Worm (Caenorhabditis elegans) whole organism, young adult: ENCODE results near the gene K02E11.3.

Experiments used
- C06A6.2 ChIP-seq: fragments of 200-800 bp; sonication (Bioruptor generic); conservative IDR thresholded peaks from 2 replicates; pipeline ENCODE4 v1.3.6; 2022; ENCODE audit warnings: missing genetic modification characterization, missing compliant biosample characterization
- F49E8.2 ChIP-seq: sonication (generic microtip); optimal IDR thresholded peaks from 3 replicates; lab custom pipeline; 2017; ENCODE audit warnings: missing genetic modification characterization, mild to moderate bottlenecking, missing compliant biosample characterization, antibody characterized with exemption, moderate library complexity; ENCODE audit not compliant: insufficient read depth
- K12H6.12 ChIP-seq: fragments of 200-800 bp; sonication (Bioruptor generic); optimal IDR thresholded peaks from 2 replicates; lab custom pipeline; 2018; ENCODE audit warnings: mild to moderate bottlenecking, missing genetic modification characterization, missing compliant biosample characterization
- bed-1 ChIP-seq: fragments of 200-800 bp; sonication (Bioruptor generic); IDR thresholded peaks from 2 replicates; pipeline ENCODE4 v1.3.6; 2022; ENCODE audit warnings: missing genetic modification reagents, missing genetic modification characterization, missing compliant biosample characterization
- cebp-1 ChIP-seq, 2 experiments: fragments of 200-800 bp in 1 of 2; sonication (Bioruptor generic) in 1 of 2; sonication (generic microtip) in 1 of 2; IDR thresholded peaks in 1 of 2; optimal IDR thresholded peaks in 1 of 2; 2 replicates each; pipeline versions ENCODE4 v1.3.6 to Lab custom; 2017 to 2022; ENCODE audit warnings: missing compliant biosample characterization in 2 of 2, missing genetic modification characterization in 2 of 2, mild to moderate bottlenecking in 1 of 2, missing genetic modification reagents in 1 of 2, moderate library complexity in 1 of 2
- chd-7 ChIP-seq: sonication (generic microtip); optimal IDR thresholded peaks from 2 replicates; lab custom pipeline; 2016; ENCODE audit warnings: mild to moderate bottlenecking, missing genetic modification characterization, moderate library complexity, missing compliant biosample characterization
- fkh-3 ChIP-seq: sonication (generic microtip); optimal IDR thresholded peaks from 2 replicates; lab custom pipeline; 2016; ENCODE audit warnings: mild to moderate bottlenecking, missing genetic modification characterization, missing compliant biosample characterization
- let-526 ChIP-seq: fragments of 200-800 bp; sonication (Bioruptor generic); IDR thresholded peaks from 2 replicates; pipeline ENCODE4 v1.3.6; 2022; ENCODE audit warnings: missing genetic modification reagents, missing genetic modification characterization, missing compliant biosample characterization

DNA sequence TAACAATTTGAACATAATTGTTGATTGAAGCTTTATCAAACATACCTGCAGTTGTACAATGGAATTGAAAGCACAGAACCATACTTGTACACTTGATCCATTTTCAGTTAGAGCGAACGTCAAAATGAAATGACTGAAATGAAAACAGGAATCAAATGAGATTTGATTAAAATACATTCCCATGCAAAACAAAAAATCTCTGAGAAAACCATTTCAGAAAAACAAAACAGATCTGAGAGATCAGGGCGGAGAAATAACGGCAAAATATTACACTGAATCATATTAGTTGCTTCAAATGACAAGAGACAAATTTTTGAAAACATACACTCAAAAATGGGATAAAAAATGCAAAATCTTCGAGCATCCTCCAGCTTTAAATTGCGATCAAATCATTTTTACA is 33.1 kb upstream of the K02E11.3 start, which contains the start of gene srt-33:
- TF ChIP-seq C06A6.2 (GFP tag; lab: Robert Waterston, UW) (no peak), fkh-3 (no peak), cebp-1 (GFP tag; IDR thresholded peaks at IDR 0.05; lab: Robert Waterston, UW) (no peak), cebp-1 (tag; optimal IDR thresholded peaks at IDR 0.05; lab: Kevin White, UChicago) (no peak), K12H6.12 (no peak), let-526 (GFP tag; lab: Robert Waterston, UW) (no peak), F49E8.2 (tag; lab: Kevin White, UChicago) (no peak), chd-7 (tag; lab: Kevin White, UChicago) (no peak), bed-1 (GFP tag; lab: Robert Waterston, UW) (no peak)
